Fruit fly (Drosophila melanogaster): ENCODE results near the gene CG11722.

DNA sequence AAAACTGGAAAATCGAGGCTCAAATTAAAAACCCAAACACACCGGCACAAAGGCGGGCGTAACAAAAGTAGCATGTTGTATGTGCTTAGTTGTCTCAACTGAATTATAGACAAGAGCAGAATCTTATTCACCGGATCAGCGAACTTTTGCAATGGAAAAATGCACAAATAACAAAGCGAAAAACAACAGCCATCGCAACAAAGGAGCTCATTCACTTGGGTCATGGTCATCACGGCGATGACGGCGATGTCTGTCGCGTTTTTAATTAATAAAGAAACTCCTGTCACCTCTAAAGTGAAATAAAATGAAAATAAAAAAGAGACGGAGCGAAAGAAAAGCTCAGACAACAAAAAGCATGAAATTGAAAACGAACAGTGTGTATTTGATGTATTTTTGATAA is 6.2 kb downstream of the CG11722 start:
- TF ChIP-seq Lpt (GFP tag; optimal IDR thresholded peaks at IDR 0.05) (no peak), CG34406 (GFP tag; optimal IDR thresholded peaks at IDR 0.05) (no peak), Sox102F (GFP tag; optimal IDR thresholded peaks at IDR 0.05) (no peak), CG8319 (GFP tag; optimal IDR thresholded peaks at IDR 0.05) (no peak), Hr38 (GFP tag; optimal IDR thresholded peaks at IDR 0.05) (no peak), salr (GFP tag; optimal IDR thresholded peaks at IDR 0.05) (no peak), fkh (GFP tag; optimal IDR thresholded peaks at IDR 0.05) (no peak)

Data from whole organism, prepupa.